Worm (Caenorhabditis elegans) whole organism, L3 larva: ENCODE data around the gene Y52E8A.6.

Experiments
- R02D3.7 ChIP-seq: fragments of 150-350 bp; optimal IDR thresholded peaks from 2 replicates; lab custom pipeline; 2014; ENCODE audit warnings: missing biosample characterization, missing genetic modification characterization
- aly-2 ChIP-seq: fragments of 150-350 bp; optimal IDR thresholded peaks from 2 replicates; lab custom pipeline; 2014; ENCODE audit warnings: missing biosample characterization, missing genetic modification characterization
- ceh-16 ChIP-seq: sonication (generic microtip); optimal IDR thresholded peaks from 2 replicates; lab custom pipeline; 2017; ENCODE audit warnings: missing biosample characterization, missing genetic modification characterization
- ceh-82 ChIP-seq: fragments of 150-350 bp; optimal IDR thresholded peaks from 2 replicates; lab custom pipeline; 2014; ENCODE audit warnings: missing biosample characterization, missing genetic modification characterization
- ceh-9 ChIP-seq: sonication (generic microtip); optimal IDR thresholded peaks from 2 replicates; lab custom pipeline; 2018; ENCODE audit warnings: missing biosample characterization, missing genetic modification characterization
- daf-12 ChIP-seq: fragments of 150-350 bp; optimal IDR thresholded peaks from 2 replicates; lab custom pipeline; 2014; ENCODE audit warnings: missing biosample characterization, missing genetic modification reagents, missing genetic modification characterization
- egl-27 ChIP-seq: sonication (generic microtip); optimal IDR thresholded peaks from 4 replicates; lab custom pipeline; 2017; ENCODE audit warnings: missing biosample characterization, missing genetic modification reagents, missing genetic modification characterization
- egl-5 ChIP-seq: fragments of 150-350 bp; optimal IDR thresholded peaks from 2 replicates; lab custom pipeline; 2017; ENCODE audit warnings: missing biosample characterization, missing genetic modification reagents, missing genetic modification characterization, inconsistent platforms
- elt-1 ChIP-seq: fragments of 150-350 bp; optimal IDR thresholded peaks from 2 replicates; lab custom pipeline; 2014; ENCODE audit warnings: missing biosample characterization, missing genetic modification characterization
- elt-2 ChIP-seq: sonication (generic microtip); optimal IDR thresholded peaks from 2 replicates; lab custom pipeline; 2016; ENCODE audit warnings: missing genetic modification reagents, mild to moderate bottlenecking, missing genetic modification characterization, missing compliant biosample characterization
- elt-3 ChIP-seq, 3 experiments: fragments of 150-350 bp in 1 of 3; sonication (generic microtip) in 2 of 3; optimal IDR thresholded peaks; 2 replicates in 2 of 3; 4 replicates in 1 of 3; lab custom pipeline; 2014 to 2017; ENCODE audit warnings: missing biosample characterization in 3 of 3, missing genetic modification characterization in 3 of 3
- fkh-10 ChIP-seq: sonication (generic microtip); optimal IDR thresholded peaks from 2 replicates; lab custom pipeline; 2017; ENCODE audit warnings: missing biosample characterization, missing genetic modification reagents, missing genetic modification characterization
- fos-1 ChIP-seq: fragments of 150-350 bp; optimal IDR thresholded peaks from 2 replicates; lab custom pipeline; 2014; ENCODE audit warnings: missing biosample characterization, missing genetic modification characterization
- jun-1 ChIP-seq: fragments of 150-350 bp; optimal IDR thresholded peaks from 2 replicates; lab custom pipeline; 2014; ENCODE audit warnings: missing biosample characterization, missing genetic modification reagents, missing genetic modification characterization
- lsy-12 ChIP-seq: sonication (generic microtip); optimal IDR thresholded peaks from 2 replicates; lab custom pipeline; 2016; ENCODE audit warnings: mild to moderate bottlenecking, missing genetic modification characterization, missing compliant biosample characterization
- mdl-1 ChIP-seq: fragments of 150-350 bp; optimal IDR thresholded peaks from 2 replicates; lab custom pipeline; 2014; ENCODE audit warnings: missing biosample characterization, missing genetic modification characterization
- mml-1 ChIP-seq: fragments of 150-350 bp; sonication (generic microtip); optimal IDR thresholded peaks from 3 replicates; lab custom pipeline; 2014; ENCODE audit warnings: missing biosample characterization, missing genetic modification characterization
- nfya-1 ChIP-seq: sonication (generic microtip); optimal IDR thresholded peaks from 2 replicates; lab custom pipeline; 2017; ENCODE audit warnings: missing genetic modification characterization, mild to moderate bottlenecking, missing compliant biosample characterization, antibody characterized with exemption, moderate library complexity; ENCODE audit not compliant: insufficient read depth
- nhr-11 ChIP-seq: fragments of 150-350 bp; optimal IDR thresholded peaks from 2 replicates; lab custom pipeline; 2014; ENCODE audit warnings: missing biosample characterization, missing genetic modification characterization
- nhr-23 ChIP-seq: fragments of 150-350 bp; optimal IDR thresholded peaks from 2 replicates; lab custom pipeline; 2014; ENCODE audit warnings: missing biosample characterization, missing genetic modification reagents, missing genetic modification characterization
- nhr-237 ChIP-seq: fragments of 150-350 bp; optimal IDR thresholded peaks from 2 replicates; lab custom pipeline; 2014; ENCODE audit warnings: missing biosample characterization, missing genetic modification characterization
- nhr-25 ChIP-seq: sonication (generic microtip); optimal IDR thresholded peaks from 2 replicates; lab custom pipeline; 2017; ENCODE audit warnings: missing biosample characterization, missing genetic modification characterization
- nhr-28 ChIP-seq: fragments of 150-350 bp; optimal IDR thresholded peaks from 2 replicates; lab custom pipeline; 2014; ENCODE audit warnings: missing biosample characterization, missing genetic modification characterization
- nhr-67 ChIP-seq: fragments of 150-350 bp; optimal IDR thresholded peaks from 2 replicates; lab custom pipeline; 2014; ENCODE audit warnings: missing biosample characterization, missing genetic modification characterization
- pha-4 ChIP-seq: fragments of 150-350 bp; optimal IDR thresholded peaks from 2 replicates; lab custom pipeline; 2014; ENCODE audit warnings: missing biosample characterization, missing genetic modification reagents, missing genetic modification characterization
- pqm-1 ChIP-seq: fragments of 150-350 bp; optimal IDR thresholded peaks from 2 replicates; lab custom pipeline; 2017; ENCODE audit warnings: missing biosample characterization, missing genetic modification characterization, inconsistent platforms
- sea-2 ChIP-seq: fragments of 150-350 bp; sonication (generic microtip); optimal IDR thresholded peaks from 4 replicates; lab custom pipeline; 2014; ENCODE audit warnings: missing biosample characterization, missing genetic modification reagents, missing genetic modification characterization
- skn-1 ChIP-seq: fragments of 150-350 bp; optimal IDR thresholded peaks from 2 replicates; lab custom pipeline; 2014; ENCODE audit warnings: missing biosample characterization, missing genetic modification characterization
- snpc-4 ChIP-seq: fragments of 150-350 bp; optimal IDR thresholded peaks from 2 replicates; lab custom pipeline; 2014; ENCODE audit warnings: missing biosample characterization, missing genetic modification characterization
- tbx-2 ChIP-seq: sonication (generic microtip); optimal IDR thresholded peaks from 2 replicates; lab custom pipeline; 2016; ENCODE audit warnings: mild to moderate bottlenecking, missing genetic modification characterization, missing compliant biosample characterization
- unc-39 ChIP-seq: sonication (generic microtip); optimal IDR thresholded peaks from 4 replicates; lab custom pipeline; 2017; ENCODE audit warnings: missing biosample characterization, missing genetic modification characterization
- zag-1 ChIP-seq: fragments of 150-350 bp; optimal IDR thresholded peaks from 2 replicates; lab custom pipeline; 2014; ENCODE audit warnings: missing biosample characterization, missing genetic modification characterization
- ztf-4 ChIP-seq: fragments of 150-350 bp; optimal IDR thresholded peaks from 2 replicates; lab custom pipeline; 2014; ENCODE audit warnings: missing biosample characterization, missing genetic modification characterization

The Y52E8A.6 gene

DNA sequence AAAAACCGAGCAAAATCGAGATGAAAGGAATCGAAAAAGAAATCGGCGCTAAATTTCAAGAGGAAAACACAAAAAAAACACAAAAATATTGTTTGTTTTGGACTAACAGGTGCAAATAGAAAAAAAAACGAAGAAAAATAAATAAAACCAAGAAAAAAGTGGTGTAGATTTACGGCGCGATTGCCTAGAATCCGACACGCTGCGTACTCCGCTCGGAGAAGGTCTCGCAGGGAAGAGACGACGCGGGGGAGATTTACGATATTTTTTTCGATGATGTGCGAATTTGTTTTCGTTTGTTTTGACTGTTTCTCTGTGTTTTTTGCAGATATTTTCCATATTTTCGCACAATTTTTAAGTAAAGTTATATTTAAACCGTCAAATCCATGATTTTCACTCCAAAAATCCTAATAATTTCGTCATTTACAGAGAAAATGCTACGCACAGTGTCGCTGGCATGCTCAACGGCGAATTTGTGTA is 20.5 kb downstream of the Y52E8A.6 start, which contains the start of gene sco-1 (continued):
- peak; percentile 80 for TF ChIP-seq skn-1
- TF ChIP-seq ceh-16 (tag; lab: Kevin White, UChicago) = peak; percentile 56

DNA sequence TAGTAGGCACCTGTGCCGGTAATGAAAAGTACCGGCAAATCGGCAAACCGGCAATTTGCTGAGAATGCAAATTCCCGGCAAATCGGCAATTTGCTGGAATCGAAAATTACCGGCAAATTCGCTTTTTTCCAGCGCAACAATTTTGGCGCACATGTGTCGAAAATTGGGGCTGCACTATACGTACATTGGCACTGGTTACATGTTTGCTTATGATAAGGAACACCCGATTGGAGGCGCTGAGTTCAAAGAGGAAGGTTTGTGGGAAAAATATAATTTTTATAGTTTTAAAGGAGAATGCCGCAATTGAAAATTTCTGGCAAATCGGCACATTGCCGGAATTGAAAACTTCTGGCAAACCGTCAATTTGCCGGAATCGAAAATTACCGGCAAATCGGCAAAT is 22.5 kb downstream of the Y52E8A.6 start:
- TF ChIP-seq snpc-4 (no peak), aly-2 (tag; lab: Kevin White, UChicago) (no peak), egl-27 (tag; lab: Kevin White, UChicago) (no peak), mml-1 (tag; lab: Kevin White, UChicago) (no peak), egl-5 (tag; lab: Kevin White, UChicago) (no peak), elt-2 (peak; percentile 53)

DNA sequence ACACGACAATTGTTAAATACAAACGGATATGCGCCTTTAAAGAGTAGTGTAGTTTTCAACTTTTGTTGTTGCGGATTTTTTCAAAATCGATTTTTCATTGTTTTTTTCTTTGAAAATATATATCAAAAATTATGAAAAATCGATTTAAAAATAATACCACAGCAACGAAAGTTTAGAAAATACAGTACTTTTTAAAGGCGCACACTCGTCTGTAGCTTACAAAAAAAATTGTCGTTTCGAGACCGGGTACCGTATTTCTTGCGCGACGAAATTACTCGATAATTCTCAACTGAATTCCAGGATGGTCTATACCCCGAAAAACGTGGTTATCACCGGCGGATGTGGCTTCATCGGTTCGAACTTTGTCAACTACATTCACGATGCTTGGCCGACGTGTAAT is 25.0 kb downstream of the Y52E8A.6 start, which contains the start of gene rml-4:
Gene rml-4, plus strand, starts transcription at position 301 of the 400 bp plus-strand sequence.
- TF ChIP-seq ztf-4 (tag; lab: Kevin White, UChicago) = no peak
- no peak for TF ChIP-seq skn-1
- TF ChIP-seq nhr-25 (tag; lab: Kevin White, UChicago) = no peak
- no peak for TF ChIP-seq elt-3 (tag; optimal IDR thresholded peaks at IDR 0.05; lab: Kevin White, UChicago)
- no peak for TF ChIP-seq nhr-11
- TF ChIP-seq nfya-1 (tag; lab: Kevin White, UChicago) = no peak
- no peak for TF ChIP-seq pha-4
- no peak for TF ChIP-seq jun-1 (tag; lab: Kevin White, UChicago)
- TF ChIP-seq elt-2 = no peak
- TF ChIP-seq ceh-9 (tag; lab: Kevin White, UChicago) = no peak
- TF ChIP-seq lsy-12 (tag; lab: Kevin White, UChicago) = no peak
- no peak for TF ChIP-seq egl-5 (tag; lab: Kevin White, UChicago)
- TF ChIP-seq sea-2 = no peak
- no peak for TF ChIP-seq tbx-2 (tag; lab: Kevin White, UChicago)
- no peak for TF ChIP-seq nhr-28 (tag; lab: Kevin White, UChicago)
- TF ChIP-seq aly-2 (tag; lab: Kevin White, UChicago) = no peak
- TF ChIP-seq daf-12 (tag; lab: Kevin White, UChicago) = no peak

DNA sequence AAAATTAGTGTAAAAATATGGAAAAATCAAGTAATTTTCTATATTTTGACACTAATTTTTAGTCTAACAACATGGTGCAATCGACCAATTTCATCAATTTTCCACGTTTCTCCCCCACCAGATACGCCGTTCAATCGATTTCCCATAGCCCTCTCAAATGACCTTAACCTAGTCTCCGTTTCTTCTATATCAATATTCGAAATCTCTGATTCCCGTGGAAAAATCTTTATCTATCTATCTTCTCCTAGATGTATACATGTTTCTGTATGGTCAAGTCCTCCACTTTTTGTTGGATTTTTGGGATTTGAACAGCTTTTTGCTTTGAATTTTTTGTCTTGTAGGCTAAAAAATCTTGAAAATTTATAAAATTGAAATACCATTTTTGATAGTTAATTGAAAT is 25.6 kb downstream of the Y52E8A.6 start:
- TF ChIP-seq elt-1 (tag; lab: Kevin White, UChicago) = peak; percentile 84
- no peak for TF ChIP-seq R02D3.7 (tag; lab: Kevin White, UChicago)
- no peak for TF ChIP-seq fos-1 (tag; lab: Kevin White, UChicago)
- no peak for TF ChIP-seq egl-5 (tag; lab: Kevin White, UChicago)
- TF ChIP-seq ceh-9 (tag; lab: Kevin White, UChicago) = no peak
- no peak for TF ChIP-seq elt-2
- TF ChIP-seq nhr-23 = peak; percentile 70

DNA sequence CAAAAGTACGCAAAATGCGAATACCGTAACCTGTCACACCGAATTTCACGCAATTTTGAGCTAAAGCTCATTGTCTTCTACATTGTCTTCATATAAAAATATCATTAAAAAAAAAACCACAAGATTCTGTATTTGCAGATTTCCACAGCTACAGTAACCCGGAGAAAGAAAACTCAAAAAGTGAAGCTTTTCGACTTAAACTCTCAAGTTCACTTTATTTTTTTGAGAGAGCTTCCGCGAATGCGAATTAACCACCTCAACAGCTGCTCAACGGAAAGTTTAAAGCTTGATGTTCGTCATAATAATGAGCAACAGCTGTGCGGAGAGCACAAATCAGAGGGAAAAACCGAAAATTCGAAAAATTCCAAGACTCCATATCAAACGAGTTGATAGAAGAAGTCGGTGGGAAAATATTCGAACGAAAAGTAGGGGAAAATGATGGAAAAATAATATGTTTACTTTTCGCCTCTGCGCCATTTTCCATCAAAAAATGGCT is 26.7 kb downstream of the Y52E8A.6 start:
- peak; percentile 36 for TF ChIP-seq pha-4
- no peak for TF ChIP-seq pqm-1 (tag; lab: Kevin White, UChicago)

DNA sequence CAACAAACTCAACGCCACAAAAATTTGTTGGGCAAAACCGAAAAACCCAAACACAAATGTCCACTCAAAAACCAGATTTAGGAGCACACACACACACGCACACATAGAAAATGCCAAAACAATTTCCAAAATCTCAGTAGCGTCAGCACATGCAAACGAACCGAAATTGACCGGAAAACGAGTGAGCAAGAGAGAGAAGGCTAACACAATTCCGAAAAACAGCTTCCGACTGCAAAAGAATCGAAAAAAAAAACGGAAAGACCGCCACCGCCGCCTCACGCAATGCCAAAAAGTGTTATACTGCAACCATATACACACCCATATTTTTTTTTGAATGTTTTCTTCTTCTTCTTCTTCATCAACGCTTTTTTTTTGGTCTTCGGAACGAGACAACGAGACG is 28.0 kb downstream of the Y52E8A.6 start:
- TF ChIP-seq nhr-67 (tag; lab: Kevin White, UChicago) (no peak), elt-1 (tag; lab: Kevin White, UChicago) (no peak), nhr-25 (tag; lab: Kevin White, UChicago) (no peak), fkh-10 (peak; percentile 37), nhr-11 (no peak)

DNA sequence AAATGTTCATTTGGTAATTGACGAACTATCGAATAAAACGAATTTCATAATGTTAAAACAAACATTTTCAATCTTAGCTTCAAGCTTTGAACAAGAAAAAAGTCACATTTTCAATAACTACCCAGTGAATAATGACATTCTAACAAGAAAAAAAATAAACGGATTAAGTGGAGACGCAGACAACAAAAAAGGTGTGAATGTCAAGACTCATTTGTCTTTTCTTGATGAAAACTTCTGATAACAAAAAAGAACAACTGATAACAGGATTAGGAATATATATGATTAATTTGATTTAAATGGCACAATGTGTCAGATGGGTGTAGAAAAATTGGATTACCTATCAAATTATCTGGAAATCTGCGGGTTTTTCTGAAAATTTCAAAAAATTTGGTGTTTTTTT is 31.2 kb downstream of the Y52E8A.6 start:
- TF ChIP-seq sea-2 = no peak
- no peak for TF ChIP-seq lsy-12 (tag; lab: Kevin White, UChicago)
- TF ChIP-seq mdl-1 (tag; lab: Kevin White, UChicago) = no peak
- no peak for TF ChIP-seq unc-39
- TF ChIP-seq nhr-67 (tag; lab: Kevin White, UChicago) = no peak
- TF ChIP-seq pqm-1 (tag; lab: Kevin White, UChicago) = peak; percentile 43
- TF ChIP-seq tbx-2 (tag; lab: Kevin White, UChicago) = no peak
- no peak for TF ChIP-seq zag-1
- TF ChIP-seq nhr-23 = no peak
- TF ChIP-seq fkh-10 = no peak
- no peak for TF ChIP-seq jun-1 (tag; lab: Kevin White, UChicago)
- peak; percentile 48 for TF ChIP-seq elt-2
- TF ChIP-seq ceh-82 (tag; lab: Kevin White, UChicago) = no peak
- TF ChIP-seq ztf-4 (tag; lab: Kevin White, UChicago) = no peak
- no peak for TF ChIP-seq nhr-237 (tag; lab: Kevin White, UChicago)
- no peak for TF ChIP-seq fos-1 (tag; lab: Kevin White, UChicago)
- peak; percentile 24 for TF ChIP-seq elt-1 (tag; lab: Kevin White, UChicago)
